Worm (Caenorhabditis elegans) whole organism, L3 larva: ENCODE measurements around the gene dhhc-1.

Experiments used
- R02D3.7 ChIP-seq: fragments of 150-350 bp; optimal IDR thresholded peaks from 2 replicates; lab custom pipeline; 2014; ENCODE audit warnings: missing biosample characterization, missing genetic modification characterization
- ZK546.5 ChIP-seq: sonication (generic microtip); optimal IDR thresholded peaks from 2 replicates; lab custom pipeline; 2017; ENCODE audit warnings: missing biosample characterization, missing genetic modification characterization
- aly-2 ChIP-seq: fragments of 150-350 bp; optimal IDR thresholded peaks from 2 replicates; lab custom pipeline; 2014; ENCODE audit warnings: missing biosample characterization, missing genetic modification characterization
- ama-1 ChIP-seq: fragments of 150-350 bp; optimal IDR thresholded peaks from 2 replicates; lab custom pipeline; 2018
- ceh-16 ChIP-seq: sonication (generic microtip); optimal IDR thresholded peaks from 2 replicates; lab custom pipeline; 2017; ENCODE audit warnings: missing biosample characterization, missing genetic modification characterization
- ceh-28 ChIP-seq: fragments of 150-350 bp; optimal IDR thresholded peaks from 2 replicates; lab custom pipeline; 2014; ENCODE audit warnings: missing biosample characterization, missing genetic modification reagents, missing genetic modification characterization
- ceh-82 ChIP-seq: fragments of 150-350 bp; optimal IDR thresholded peaks from 2 replicates; lab custom pipeline; 2014; ENCODE audit warnings: missing biosample characterization, missing genetic modification characterization
- ceh-9 ChIP-seq: sonication (generic microtip); optimal IDR thresholded peaks from 2 replicates; lab custom pipeline; 2018; ENCODE audit warnings: missing biosample characterization, missing genetic modification characterization
- daf-12 ChIP-seq: fragments of 150-350 bp; optimal IDR thresholded peaks from 2 replicates; lab custom pipeline; 2014; ENCODE audit warnings: missing biosample characterization, missing genetic modification reagents, missing genetic modification characterization
- egl-27 ChIP-seq: sonication (generic microtip); optimal IDR thresholded peaks from 4 replicates; lab custom pipeline; 2017; ENCODE audit warnings: missing biosample characterization, missing genetic modification reagents, missing genetic modification characterization
- egl-5 ChIP-seq: fragments of 150-350 bp; optimal IDR thresholded peaks from 2 replicates; lab custom pipeline; 2017; ENCODE audit warnings: missing biosample characterization, missing genetic modification reagents, missing genetic modification characterization, inconsistent platforms
- elt-1 ChIP-seq: fragments of 150-350 bp; optimal IDR thresholded peaks from 2 replicates; lab custom pipeline; 2014; ENCODE audit warnings: missing biosample characterization, missing genetic modification characterization
- elt-2 ChIP-seq: sonication (generic microtip); optimal IDR thresholded peaks from 2 replicates; lab custom pipeline; 2016; ENCODE audit warnings: missing genetic modification reagents, mild to moderate bottlenecking, missing genetic modification characterization, missing compliant biosample characterization
- elt-3 ChIP-seq, 3 experiments: fragments of 150-350 bp in 1 of 3; sonication (generic microtip) in 2 of 3; optimal IDR thresholded peaks; 2 replicates in 2 of 3; 4 replicates in 1 of 3; lab custom pipeline; 2014 to 2017; ENCODE audit warnings: missing biosample characterization in 3 of 3, missing genetic modification characterization in 3 of 3
- eor-1 ChIP-seq, 2 experiments: fragments of 150-350 bp; optimal IDR thresholded peaks; 2 replicates each; lab custom pipeline; 2014 to 2018; ENCODE audit warnings: missing biosample characterization in 2 of 2, missing genetic modification characterization in 2 of 2
- fkh-10 ChIP-seq: sonication (generic microtip); optimal IDR thresholded peaks from 2 replicates; lab custom pipeline; 2017; ENCODE audit warnings: missing biosample characterization, missing genetic modification reagents, missing genetic modification characterization
- fkh-2 ChIP-seq: fragments of 150-350 bp; optimal IDR thresholded peaks from 2 replicates; lab custom pipeline; 2014; ENCODE audit warnings: missing biosample characterization, missing genetic modification reagents, missing genetic modification characterization
- fos-1 ChIP-seq: fragments of 150-350 bp; optimal IDR thresholded peaks from 2 replicates; lab custom pipeline; 2014; ENCODE audit warnings: missing biosample characterization, missing genetic modification characterization
- hmg-11 ChIP-seq: sonication (generic microtip); optimal IDR thresholded peaks from 2 replicates; lab custom pipeline; 2016; ENCODE audit warnings: missing genetic modification characterization, missing compliant biosample characterization
- jun-1 ChIP-seq: fragments of 150-350 bp; optimal IDR thresholded peaks from 2 replicates; lab custom pipeline; 2014; ENCODE audit warnings: missing biosample characterization, missing genetic modification reagents, missing genetic modification characterization
- lin-15B ChIP-seq: fragments of 150-350 bp; optimal IDR thresholded peaks from 2 replicates; lab custom pipeline; 2014; ENCODE audit warnings: missing biosample characterization, missing genetic modification characterization
- lin-39 ChIP-seq: fragments of 150-350 bp; optimal IDR thresholded peaks from 2 replicates; lab custom pipeline; 2018; ENCODE audit warnings: missing biosample characterization, missing genetic modification reagents, missing genetic modification characterization
- lsy-12 ChIP-seq: sonication (generic microtip); optimal IDR thresholded peaks from 2 replicates; lab custom pipeline; 2016; ENCODE audit warnings: mild to moderate bottlenecking, missing genetic modification characterization, missing compliant biosample characterization
- mdl-1 ChIP-seq: fragments of 150-350 bp; optimal IDR thresholded peaks from 2 replicates; lab custom pipeline; 2014; ENCODE audit warnings: missing biosample characterization, missing genetic modification characterization
- mml-1 ChIP-seq: fragments of 150-350 bp; sonication (generic microtip); optimal IDR thresholded peaks from 3 replicates; lab custom pipeline; 2014; ENCODE audit warnings: missing biosample characterization, missing genetic modification characterization
- nfya-1 ChIP-seq: sonication (generic microtip); optimal IDR thresholded peaks from 2 replicates; lab custom pipeline; 2017; ENCODE audit warnings: missing genetic modification characterization, mild to moderate bottlenecking, missing compliant biosample characterization, antibody characterized with exemption, moderate library complexity; ENCODE audit not compliant: insufficient read depth
- nhr-11 ChIP-seq: fragments of 150-350 bp; optimal IDR thresholded peaks from 2 replicates; lab custom pipeline; 2014; ENCODE audit warnings: missing biosample characterization, missing genetic modification characterization
- nhr-12 ChIP-seq: fragments of 150-350 bp; optimal IDR thresholded peaks from 2 replicates; lab custom pipeline; 2014; ENCODE audit warnings: missing biosample characterization, missing genetic modification characterization
- nhr-23 ChIP-seq: fragments of 150-350 bp; optimal IDR thresholded peaks from 2 replicates; lab custom pipeline; 2014; ENCODE audit warnings: missing biosample characterization, missing genetic modification reagents, missing genetic modification characterization
- nhr-237 ChIP-seq: fragments of 150-350 bp; optimal IDR thresholded peaks from 2 replicates; lab custom pipeline; 2014; ENCODE audit warnings: missing biosample characterization, missing genetic modification characterization
- nhr-25 ChIP-seq: sonication (generic microtip); optimal IDR thresholded peaks from 2 replicates; lab custom pipeline; 2017; ENCODE audit warnings: missing biosample characterization, missing genetic modification characterization
- nhr-28 ChIP-seq: fragments of 150-350 bp; optimal IDR thresholded peaks from 2 replicates; lab custom pipeline; 2014; ENCODE audit warnings: missing biosample characterization, missing genetic modification characterization
- nhr-43 ChIP-seq: sonication (generic microtip); optimal IDR thresholded peaks from 2 replicates; lab custom pipeline; 2016; ENCODE audit warnings: mild to moderate bottlenecking, missing genetic modification characterization, missing compliant biosample characterization; ENCODE audit not compliant: poor library complexity, severe bottlenecking
- nhr-67 ChIP-seq: fragments of 150-350 bp; optimal IDR thresholded peaks from 2 replicates; lab custom pipeline; 2014; ENCODE audit warnings: missing biosample characterization, missing genetic modification characterization
- nhr-76 ChIP-seq: fragments of 150-350 bp; sonication (generic microtip); optimal IDR thresholded peaks from 5 replicates; lab custom pipeline; 2014; ENCODE audit warnings: missing biosample characterization, missing genetic modification characterization
- nhr-77 ChIP-seq: fragments of 150-350 bp; optimal IDR thresholded peaks from 2 replicates; lab custom pipeline; 2014; ENCODE audit warnings: missing biosample characterization, missing genetic modification characterization
- pha-4 ChIP-seq: fragments of 150-350 bp; optimal IDR thresholded peaks from 2 replicates; lab custom pipeline; 2014; ENCODE audit warnings: missing biosample characterization, missing genetic modification reagents, missing genetic modification characterization
- pqm-1 ChIP-seq: fragments of 150-350 bp; optimal IDR thresholded peaks from 2 replicates; lab custom pipeline; 2017; ENCODE audit warnings: missing biosample characterization, missing genetic modification characterization, inconsistent platforms
- sea-2 ChIP-seq: fragments of 150-350 bp; sonication (generic microtip); optimal IDR thresholded peaks from 4 replicates; lab custom pipeline; 2014; ENCODE audit warnings: missing biosample characterization, missing genetic modification reagents, missing genetic modification characterization
- skn-1 ChIP-seq: fragments of 150-350 bp; optimal IDR thresholded peaks from 2 replicates; lab custom pipeline; 2014; ENCODE audit warnings: missing biosample characterization, missing genetic modification characterization
- snpc-4 ChIP-seq: fragments of 150-350 bp; optimal IDR thresholded peaks from 2 replicates; lab custom pipeline; 2014; ENCODE audit warnings: missing biosample characterization, missing genetic modification characterization
- tbx-2 ChIP-seq: sonication (generic microtip); optimal IDR thresholded peaks from 2 replicates; lab custom pipeline; 2016; ENCODE audit warnings: mild to moderate bottlenecking, missing genetic modification characterization, missing compliant biosample characterization
- unc-39 ChIP-seq: sonication (generic microtip); optimal IDR thresholded peaks from 4 replicates; lab custom pipeline; 2017; ENCODE audit warnings: missing biosample characterization, missing genetic modification characterization
- unc-62 ChIP-seq: fragments of 150-350 bp; sonication (generic microtip); optimal IDR thresholded peaks from 4 replicates; lab custom pipeline; 2014; ENCODE audit warnings: missing biosample characterization, missing genetic modification reagents, missing genetic modification characterization
- zag-1 ChIP-seq: fragments of 150-350 bp; optimal IDR thresholded peaks from 2 replicates; lab custom pipeline; 2014; ENCODE audit warnings: missing biosample characterization, missing genetic modification characterization
- ztf-11 ChIP-seq: fragments of 150-350 bp; optimal IDR thresholded peaks from 2 replicates; lab custom pipeline; 2014; ENCODE audit warnings: missing biosample characterization, missing genetic modification characterization
- ztf-4 ChIP-seq: fragments of 150-350 bp; optimal IDR thresholded peaks from 2 replicates; lab custom pipeline; 2014; ENCODE audit warnings: missing biosample characterization, missing genetic modification characterization

Gene dhhc-1

ce11 chrX:15100369-15100963, at the start of gene dhhc-1:
TSS of gene dhhc-1 (minus strand) at chrX:15100419.
- TF ChIP-seq hmg-11 (tag; lab: Kevin White, UChicago) (peak; percentile 87), nhr-237 (tag; lab: Kevin White, UChicago) (no peak), daf-12 (tag; lab: Kevin White, UChicago) (no peak), tbx-2 (tag; lab: Kevin White, UChicago) (no peak), aly-2 (tag; lab: Kevin White, UChicago) (no peak), lin-15B (tag; lab: Kevin White, UChicago) (no peak), snpc-4 (tag; lab: Kevin White, UChicago) (peak; percentile 34), nhr-23 (tag; lab: Kevin White, UChicago) (no peak), unc-62 (GFP tag; lab: Kevin White, UChicago) (no peak), zag-1 (tag; lab: Kevin White, UChicago) (no peak), skn-1 (no peak), nhr-25 (tag; lab: Kevin White, UChicago) (no peak), mml-1 (tag; lab: Kevin White, UChicago) (no peak), lsy-12 (tag; lab: Kevin White, UChicago) (no peak), nhr-28 (tag; lab: Kevin White, UChicago) (no peak), nhr-76 (tag; lab: Kevin White, UChicago) (no peak), ama-1 (lab: Kevin White, UChicago) (no peak), elt-1 (tag; lab: Kevin White, UChicago) (no peak), elt-2 (tag; lab: Kevin White, UChicago) (peak; percentile 48), ZK546.5 (tag; lab: Kevin White, UChicago) (no peak), ztf-4 (tag; lab: Kevin White, UChicago) (no peak), egl-5 (tag; lab: Kevin White, UChicago) (peak; percentile 44), nhr-12 (tag; lab: Kevin White, UChicago) (no peak), fkh-10 (GFP tag; lab: Kevin White, UChicago) (no peak), nfya-1 (tag; lab: Kevin White, UChicago) (peak; percentile 68), ceh-82 (no peak), egl-27 (no peak), nhr-77 (tag; lab: Kevin White, UChicago) (no peak), ceh-16 (tag; lab: Kevin White, UChicago) (no peak), ceh-9 (tag; lab: Kevin White, UChicago) (no peak), nhr-67 (tag; lab: Kevin White, UChicago) (no peak), ztf-11 (no peak), elt-3 (tag; optimal IDR thresholded peaks at IDR 0.05; lab: Kevin White, UChicago) (no peak), pha-4 (tag; lab: Kevin White, UChicago) (peak; percentile 71), unc-39 (tag; lab: Kevin White, UChicago) (no peak), fkh-2 (tag; lab: Kevin White, UChicago) (no peak), fos-1 (tag; lab: Kevin White, UChicago) (no peak), ceh-28 (tag; lab: Kevin White, UChicago) (no peak), R02D3.7 (no peak), nhr-43 (peak; percentile 11), mdl-1 (tag; lab: Kevin White, UChicago) (no peak), jun-1 (tag; lab: Kevin White, UChicago) (peak; percentile 68), pqm-1 (tag; lab: Kevin White, UChicago) (no peak), eor-1 (tag; optimal IDR thresholded peaks at IDR 0.05; lab: Kevin White, UChicago) (no peak), sea-2 (GFP tag; lab: Kevin White, UChicago) (no peak), lin-39 (peak; percentile 51), nhr-11 (no peak)
